Fruit fly (Drosophila melanogaster) whole organism, embryonic: ENCODE results near the gene LPCAT.

Source experiments
- B-H2 ChIP-seq: fragments of 200-800 bp; sonication (Bioruptor generic); optimal IDR thresholded peaks from 2 replicates; lab custom pipeline; 2018; ENCODE audit warnings: missing biosample characterization, mild to moderate bottlenecking, missing genetic modification characterization
- CG12219 ChIP-seq: fragments of 200-800 bp; sonication (Bioruptor generic); optimal IDR thresholded peaks from 3 replicates; lab custom pipeline; 2018; ENCODE audit warnings: missing biosample characterization, mild to moderate bottlenecking, missing genetic modification characterization
- CG12391 ChIP-seq: fragments of 200-800 bp; sonication (Bioruptor generic); optimal IDR thresholded peaks from 3 replicates; lab custom pipeline; 2018; ENCODE audit warnings: missing biosample characterization, mild to moderate bottlenecking, missing genetic modification characterization, moderate library complexity
- CG12659 ChIP-seq: fragments of 200-800 bp; sonication (Bioruptor generic); optimal IDR thresholded peaks from 3 replicates; lab custom pipeline; 2017; ENCODE audit warnings: mild to moderate bottlenecking, missing biosample characterization, missing genetic modification reagents, missing genetic modification characterization
- CG13424 ChIP-seq: fragments of 200-800 bp; sonication (Bioruptor generic); optimal IDR thresholded peaks from 2 replicates; lab custom pipeline; 2019; ENCODE audit warnings: missing biosample characterization, mild to moderate bottlenecking, missing genetic modification characterization, moderate library complexity
- CG13624 ChIP-seq: fragments of 200-800 bp; sonication (Bioruptor generic); optimal IDR thresholded peaks from 2 replicates; lab custom pipeline; 2016; ENCODE audit warnings: missing biosample characterization, missing genetic modification characterization
- CG1792 ChIP-seq: fragments of 200-800 bp; sonication (Bioruptor generic); optimal IDR thresholded peaks from 2 replicates; lab custom pipeline; 2016; ENCODE audit warnings: missing biosample characterization, missing genetic modification characterization
- CG18476 ChIP-seq: fragments of 200-800 bp; sonication (Bioruptor generic); optimal IDR thresholded peaks from 2 replicates; lab custom pipeline; 2016; ENCODE audit warnings: missing biosample characterization, mild to moderate bottlenecking, missing genetic modification characterization
- CG2120 ChIP-seq: fragments of 200-800 bp; sonication (Bioruptor generic); optimal IDR thresholded peaks from 3 replicates; lab custom pipeline; 2016; ENCODE audit warnings: missing biosample characterization, missing genetic modification characterization
- CG30020 ChIP-seq: fragments of 200-800 bp; optimal IDR thresholded peaks from 2 replicates; lab custom pipeline; 2019; ENCODE audit warnings: missing biosample characterization, mild to moderate bottlenecking, missing genetic modification characterization, moderate library complexity
- CG4282 ChIP-seq: fragments of 200-800 bp; sonication (Bioruptor generic); optimal IDR thresholded peaks from 2 replicates; lab custom pipeline; 2016; ENCODE audit warnings: missing biosample characterization, missing genetic modification characterization
- CG4328 ChIP-seq: fragments of 200-800 bp; sonication (Bioruptor generic); optimal IDR thresholded peaks from 3 replicates; lab custom pipeline; 2017; ENCODE audit warnings: missing biosample characterization, missing genetic modification reagents, missing genetic modification characterization
- CG4404 ChIP-seq: fragments of 200-800 bp; sonication (Bioruptor generic); IDR thresholded peaks from 2 replicates; pipeline ENCODE4 v1.3.6; 2022; ENCODE audit warnings: missing biosample characterization, missing genetic modification characterization
- CG4424 ChIP-seq: fragments of 200-800 bp; sonication (Bioruptor generic); optimal IDR thresholded peaks from 3 replicates; lab custom pipeline; 2016; ENCODE audit warnings: missing biosample characterization, missing genetic modification characterization
- CG4820 ChIP-seq: fragments of 200-800 bp; sonication (Bioruptor generic); optimal IDR thresholded peaks from 3 replicates; lab custom pipeline; 2016; ENCODE audit warnings: missing biosample characterization, missing genetic modification characterization
- CG6254 ChIP-seq: fragments of 200-800 bp; sonication (Bioruptor generic); optimal IDR thresholded peaks from 3 replicates; lab custom pipeline; 2017; ENCODE audit warnings: mild to moderate bottlenecking, missing biosample characterization, missing genetic modification reagents, missing genetic modification characterization
- CG7372 ChIP-seq: fragments of 200-800 bp; sonication (Bioruptor generic); IDR thresholded peaks from 2 replicates; pipeline ENCODE4 v1.3.6; 2022; ENCODE audit warnings: missing biosample characterization, missing genetic modification characterization
- CG7745 ChIP-seq: fragments of 200-800 bp; sonication (Bioruptor generic); optimal IDR thresholded peaks from 2 replicates; lab custom pipeline; 2018; ENCODE audit warnings: missing biosample characterization, mild to moderate bottlenecking, missing genetic modification characterization, moderate library complexity
- CG7928 ChIP-seq: fragments of 200-800 bp; sonication (Bioruptor generic); optimal IDR thresholded peaks from 2 replicates; lab custom pipeline; 2017; ENCODE audit warnings: missing biosample characterization, mild to moderate bottlenecking, missing genetic modification characterization
- CG8290 ChIP-seq, 3 experiments: fragments of 200-800 bp; sonication (Bioruptor generic); optimal IDR thresholded peaks; 2 replicates each; lab custom pipeline; 2016 to 2019; ENCODE audit warnings: missing biosample characterization in 3 of 3, missing genetic modification characterization in 3 of 3, mild to moderate bottlenecking in 2 of 3, moderate library complexity in 1 of 3
- CG8944 ChIP-seq: fragments of 200-800 bp; sonication (Bioruptor generic); optimal IDR thresholded peaks from 3 replicates; lab custom pipeline; 2016; ENCODE audit warnings: missing biosample characterization, missing genetic modification characterization
- Dip3 ChIP-seq: fragments of 200-800 bp; sonication (Bioruptor generic); optimal IDR thresholded peaks from 3 replicates; lab custom pipeline; 2016; ENCODE audit warnings: missing biosample characterization, missing genetic modification characterization
- Doc2 ChIP-seq: fragments of 200-800 bp; sonication (Bioruptor generic); IDR thresholded peaks from 2 replicates; pipeline ENCODE4 v1.3.6; 2022; ENCODE audit warnings: missing biosample characterization, missing genetic modification characterization
- E2f1 ChIP-seq: fragments of 200-800 bp; sonication (Bioruptor generic); IDR thresholded peaks from 2 replicates; pipeline ENCODE4 v1.3.6; 2022; ENCODE audit warnings: missing biosample characterization, missing genetic modification characterization
- Fer2 ChIP-seq: fragments of 200-800 bp; sonication (Bioruptor generic); optimal IDR thresholded peaks from 2 replicates; lab custom pipeline; 2018; ENCODE audit warnings: missing biosample characterization, mild to moderate bottlenecking, missing genetic modification characterization, moderate library complexity
- HHEX ChIP-seq: fragments of 200-800 bp; sonication (Bioruptor generic); optimal IDR thresholded peaks from 3 replicates; lab custom pipeline; 2017; ENCODE audit warnings: missing biosample characterization, mild to moderate bottlenecking, missing genetic modification characterization, missing genetic modification reagents
- HLH3B ChIP-seq: fragments of 200-800 bp; sonication (Bioruptor generic); IDR thresholded peaks from 2 replicates; pipeline ENCODE4 v1.3.6; 2022; ENCODE audit warnings: missing biosample characterization, missing genetic modification characterization
- HLHmδ ChIP-seq: fragments of 200-800 bp; sonication (Bioruptor generic); optimal IDR thresholded peaks from 2 replicates; lab custom pipeline; 2018; ENCODE audit warnings: missing biosample characterization, mild to moderate bottlenecking, missing genetic modification characterization, moderate library complexity
- HmgZ ChIP-seq: fragments of 200-800 bp; sonication (Bioruptor generic); optimal IDR thresholded peaks from 2 replicates; lab custom pipeline; 2018; ENCODE audit warnings: missing biosample characterization, mild to moderate bottlenecking, missing genetic modification characterization
- MBD-R2 ChIP-seq: fragments of 200-800 bp; sonication (Bioruptor generic); IDR thresholded peaks from 2 replicates; pipeline ENCODE4 v1.3.6; 2022; ENCODE audit warnings: missing biosample characterization, missing genetic modification characterization
- Mes4 ChIP-seq: fragments of 200-800 bp; sonication (Bioruptor generic); optimal IDR thresholded peaks from 2 replicates; lab custom pipeline; 2016; ENCODE audit warnings: missing biosample characterization, missing genetic modification characterization
- Myb ChIP-seq: fragments of 200-800 bp; sonication (Bioruptor generic); optimal IDR thresholded peaks from 2 replicates; lab custom pipeline; 2016; ENCODE audit warnings: missing biosample characterization, missing genetic modification characterization
- Neu2 ChIP-seq: fragments of 200-800 bp; sonication (Bioruptor generic); optimal IDR thresholded peaks from 3 replicates; lab custom pipeline; 2016; ENCODE audit warnings: missing biosample characterization, missing genetic modification characterization, borderline replicate concordance
- Scr ChIP-seq: fragments of 200-800 bp; sonication (Bioruptor generic); IDR thresholded peaks from 2 replicates; pipeline ENCODE4 v1.3.6; 2022; ENCODE audit warnings: missing biosample characterization, missing genetic modification characterization; ENCODE audit not compliant: partially characterized antibody
- Side ChIP-seq: fragments of 200-800 bp; sonication (Bioruptor generic); optimal IDR thresholded peaks from 2 replicates; lab custom pipeline; 2016; ENCODE audit warnings: missing biosample characterization, missing genetic modification characterization
- Sox102F ChIP-seq: fragments of 200-800 bp; sonication (Bioruptor generic); optimal IDR thresholded peaks from 2 replicates; lab custom pipeline; 2018; ENCODE audit warnings: missing biosample characterization, mild to moderate bottlenecking, missing genetic modification characterization, moderate library complexity
- Tbp ChIP-seq: fragments of >200 bp; optimal IDR thresholded peaks from 2 replicates; lab custom pipeline; 2018; ENCODE audit warnings: missing biosample characterization, missing genetic modification characterization
- Trl ChIP-seq, 3 experiments: fragments of >200 bp in 2 of 3; fragments of 200-800 bp in 1 of 3; sonication (Bioruptor generic) in 1 of 3; optimal IDR thresholded peaks; 2 replicates in 1 of 3; 3 replicates in 2 of 3; lab custom pipeline; 2016 to 2017; ENCODE audit warnings: missing biosample characterization in 1 of 3, missing genetic modification characterization in 1 of 3
- cas ChIP-seq: fragments of 200-800 bp; sonication (Bioruptor generic); IDR thresholded peaks from 2 replicates; pipeline ENCODE4 v1.3.6; 2022; ENCODE audit warnings: missing biosample characterization, missing genetic modification characterization
- crol ChIP-seq: fragments of 200-800 bp; sonication (Bioruptor generic); IDR thresholded peaks from 2 replicates; pipeline ENCODE4 v1.3.6; 2022; ENCODE audit warnings: missing biosample characterization, missing genetic modification characterization
- da ChIP-seq: fragments of 200-800 bp; sonication (Bioruptor generic); optimal IDR thresholded peaks from 2 replicates; lab custom pipeline; 2016; ENCODE audit warnings: missing biosample characterization, missing genetic modification characterization
- ewg ChIP-seq: fragments of 200-800 bp; sonication (Bioruptor generic); optimal IDR thresholded peaks from 3 replicates; lab custom pipeline; 2017; ENCODE audit warnings: mild to moderate bottlenecking, missing biosample characterization, missing genetic modification reagents, missing genetic modification characterization
- ken ChIP-seq: fragments of 200-800 bp; sonication (Bioruptor generic); IDR thresholded peaks from 3 replicates; pipeline ENCODE4 v1.3.6; 2022; ENCODE audit warnings: missing biosample characterization, missing genetic modification characterization
- nmo ChIP-seq: fragments of 200-800 bp; sonication (Bioruptor generic); optimal IDR thresholded peaks from 2 replicates; lab custom pipeline; 2018; ENCODE audit warnings: missing biosample characterization, mild to moderate bottlenecking, missing genetic modification characterization, moderate library complexity
- peb ChIP-seq: fragments of 200-800 bp; sonication (Bioruptor generic); IDR thresholded peaks from 2 replicates; pipeline ENCODE4 v1.3.6; 2022; ENCODE audit warnings: missing biosample characterization, missing genetic modification characterization
- phol ChIP-seq: fragments of 200-800 bp; sonication (Bioruptor generic); optimal IDR thresholded peaks from 3 replicates; lab custom pipeline; 2018; ENCODE audit warnings: missing biosample characterization, mild to moderate bottlenecking, missing genetic modification characterization, moderate library complexity
- pita ChIP-seq: fragments of 200-800 bp; sonication (Bioruptor generic); optimal IDR thresholded peaks from 2 replicates; lab custom pipeline; 2017; ENCODE audit warnings: missing biosample characterization, mild to moderate bottlenecking, missing genetic modification characterization
- schlank ChIP-seq: fragments of 200-800 bp; sonication (Bioruptor generic); optimal IDR thresholded peaks from 2 replicates; lab custom pipeline; 2018; ENCODE audit warnings: missing biosample characterization, mild to moderate bottlenecking, missing genetic modification characterization
- shn ChIP-seq: fragments of 200-800 bp; sonication (Bioruptor generic); optimal IDR thresholded peaks from 3 replicates; lab custom pipeline; 2016; ENCODE audit warnings: missing biosample characterization, missing genetic modification characterization
- sim ChIP-seq: fragments of 200-800 bp; sonication (Bioruptor generic); IDR thresholded peaks from 2 replicates; pipeline ENCODE4 v1.3.6; 2022; ENCODE audit warnings: missing biosample characterization, missing genetic modification characterization
- zen ChIP-seq: fragments of 200-800 bp; sonication (Bioruptor generic); optimal IDR thresholded peaks from 3 replicates; lab custom pipeline; 2018; ENCODE audit warnings: missing biosample characterization, mild to moderate bottlenecking, missing genetic modification characterization, moderate library complexity

Gene LPCAT

dm6 chrX:9589928-9590327 is 10.1 kb upstream of the LPCAT start (continued):
- TF ChIP-seq CG1792 (GFP tag; lab: Kevin White, UChicago) = no peak
- TF ChIP-seq ken (GFP tag; lab: Robert Waterston, UW) = no peak
- TF ChIP-seq ewg = peak; percentile 26
- peak; percentile 64 for TF ChIP-seq CG13424
- no peak for TF ChIP-seq Tbp (GFP tag; lab: Kevin White, UChicago)
- TF ChIP-seq CG7372 (GFP tag; lab: Robert Waterston, UW) = no peak
- TF ChIP-seq HLH3B = no peak
- no peak for TF ChIP-seq cas
- no peak for TF ChIP-seq zen
- no peak for TF ChIP-seq CG4404 (GFP tag; lab: Robert Waterston, UW)
- no peak for TF ChIP-seq CG6254
- no peak for TF ChIP-seq Doc2 (GFP tag; lab: Robert Waterston, UW)
- TF ChIP-seq CG30020 = no peak
- peak; percentile 30 for TF ChIP-seq Fer2 (tag; lab: Kevin White, UChicago)
- TF ChIP-seq B-H2 (GFP tag; lab: Kevin White, UChicago) = no peak
- peak; percentile 22 for TF ChIP-seq Dip3 (GFP tag; lab: Kevin White, UChicago)
- 0 out of 2 replicates have a peak, but pooled peaks have one; percentile 18 for TF ChIP-seq E2f1 (GFP tag; lab: Robert Waterston, UW)
- TF ChIP-seq CG12219 (GFP tag; lab: Kevin White, UChicago) = peak; percentile 51
- no peak for TF ChIP-seq schlank
- TF ChIP-seq CG12391 (tag; lab: Kevin White, UChicago) = peak; percentile 44
- TF ChIP-seq crol (GFP tag; lab: Robert Waterston, UW) = no peak
- TF ChIP-seq shn (GFP tag; lab: Kevin White, UChicago) = no peak
- peak; percentile 17 for TF ChIP-seq CG4424
- peak; percentile 56 for TF ChIP-seq CG2120 (GFP tag; lab: Kevin White, UChicago)
- TF ChIP-seq Mes4 (GFP tag; lab: Kevin White, UChicago) = no peak
- peak; percentile 73 for TF ChIP-seq Sox102F (GFP tag; lab: Kevin White, UChicago)
- peak; percentile 10 for TF ChIP-seq HmgZ (tag; lab: Kevin White, UChicago)
- TF ChIP-seq Side = no peak
- no peak for TF ChIP-seq CG4820
- TF ChIP-seq CG12659 (GFP tag; lab: Kevin White, UChicago) = peak; percentile 46
- TF ChIP-seq CG18476 (GFP tag; lab: Kevin White, UChicago) = no peak
- TF ChIP-seq pita (GFP tag; lab: Kevin White, UChicago) = no peak
- TF ChIP-seq HHEX (GFP tag; lab: Kevin White, UChicago) = peak; percentile 45
- TF ChIP-seq CG7745 (tag; lab: Kevin White, UChicago) = no peak
- peak; percentile 67 for TF ChIP-seq nmo
- TF ChIP-seq peb (GFP tag; lab: Robert Waterston, UW) = no peak
- no peak for TF ChIP-seq Myb
- TF ChIP-seq CG8290 (GFP tag; optimal IDR thresholded peaks at IDR 0.05; lab: Kevin White, UChicago) = no peak
- peak in 1 of 2 experiments; percentile 14 for TF ChIP-seq CG8290 (tag; optimal IDR thresholded peaks at IDR 0.05; lab: Kevin White, UChicago)
- no peak for TF ChIP-seq sim (GFP tag; lab: Robert Waterston, UW)
- TF ChIP-seq Trl (optimal IDR thresholded peaks at IDR 0.05; lab: Kevin White, UChicago) = no peak
- TF ChIP-seq Trl (GFP tag; optimal IDR thresholded peaks at IDR 0.05; lab: Kevin White, UChicago) = no peak
- no peak for TF ChIP-seq CG4328
- no peak for TF ChIP-seq CG13624 (GFP tag; lab: Kevin White, UChicago)
- TF ChIP-seq CG7928 (GFP tag; lab: Kevin White, UChicago) = no peak
- TF ChIP-seq Neu2 (GFP tag; lab: Kevin White, UChicago) = no peak
- peak; percentile 18; the same call in 1 of the 2 replicates for TF ChIP-seq MBD-R2 (GFP tag; lab: Robert Waterston, UW)
- TF ChIP-seq phol (tag; lab: Kevin White, UChicago) = peak; percentile 60
- TF ChIP-seq Scr (GFP tag; lab: Robert Waterston, UW) = no peak
- TF ChIP-seq CG4282 = no peak
- no peak for TF ChIP-seq HLHmδ
- TF ChIP-seq CG8944 (GFP tag; lab: Kevin White, UChicago) = no peak
- TF ChIP-seq da (GFP tag; lab: Kevin White, UChicago) = no peak
